Fruit fly (Drosophila melanogaster): Measurements from ENCODE around the gene Task6.

Gene Task6

dm6 chr3R:13699350-13699749, 25.0 kb upstream of the Task6 start:
- TF ChIP-seq Dfd (GFP tag; optimal IDR thresholded peaks at IDR 0.05) (no peak), CG4730 (GFP tag; IDR thresholded peaks at IDR 0.05) (no peak), CG10654 (GFP tag; optimal IDR thresholded peaks at IDR 0.05) (no peak), CG14860 (GFP tag; IDR thresholded peaks at IDR 0.05; ENCODE audit: partially characterized antibody) (no peak), CoRest (tag; optimal IDR thresholded peaks at IDR 0.05) (no peak), CG2120 (GFP tag; optimal IDR thresholded peaks at IDR 0.05) (no peak), gfzf (GFP tag; optimal IDR thresholded peaks at IDR 0.05) (peak; percentile 30), bigmax (GFP tag; optimal IDR thresholded peaks at IDR 0.05) (no peak), bbx (GFP tag; IDR thresholded peaks at IDR 0.05; ENCODE audit: partially characterized antibody) (no peak), yki (optimal IDR thresholded peaks at IDR 0.05) (no peak), stwl (tag; optimal IDR thresholded peaks at IDR 0.05) (peak; percentile 37), CG8388 (GFP tag; optimal IDR thresholded peaks at IDR 0.05) (peak; percentile 96), pzg (GFP tag; optimal IDR thresholded peaks at IDR 0.05) (peak; percentile 34), CG10267 (tag; optimal IDR thresholded peaks at IDR 0.05) (peak; percentile 93), Spps (tag; optimal IDR thresholded peaks at IDR 0.05) (no peak), Med (GFP tag) (peak; percentile 72), sug (tag; optimal IDR thresholded peaks at IDR 0.05) (no peak), CG7786 (GFP tag; optimal IDR thresholded peaks at IDR 0.05) (no peak), br (optimal IDR thresholded peaks at IDR 0.05) (no peak), Bgb (GFP tag; IDR thresholded peaks at IDR 0.05; ENCODE audit: partially characterized antibody) (no peak), CG17802 (tag; optimal IDR thresholded peaks at IDR 0.05) (no peak), CG16863 (GFP tag; optimal IDR thresholded peaks at IDR 0.05) (no peak), sens (GFP tag) (peak; percentile 3), sob (GFP tag; IDR thresholded peaks at IDR 0.05) (no peak), phol (tag; optimal IDR thresholded peaks at IDR 0.05) (no peak), CG2712 (tag; optimal IDR thresholded peaks at IDR 0.05) (no peak), Camta (GFP tag; optimal IDR thresholded peaks at IDR 0.05) (no peak), CG2116 (GFP tag; optimal IDR thresholded peaks at IDR 0.05) (peak; percentile 80), da (GFP tag; optimal IDR thresholded peaks at IDR 0.05) (no peak), unc-4 (GFP tag; IDR thresholded peaks at IDR 0.05; ENCODE audit: partially characterized antibody) (no peak), nom (GFP tag; optimal IDR thresholded peaks at IDR 0.05) (no peak), HmgD (GFP tag; optimal IDR thresholded peaks at IDR 0.05) (no peak), abd-A (tag; optimal IDR thresholded peaks at IDR 0.05) (no peak), CG6791 (GFP tag; IDR thresholded peaks at IDR 0.05; ENCODE audit: partially characterized antibody) (no peak), hb (GFP tag; IDR thresholded peaks at IDR 0.05; ENCODE audit: partially characterized antibody) (no peak), hbn (GFP tag; IDR thresholded peaks at IDR 0.05; ENCODE audit: partially characterized antibody) (0 out of 2 replicates have a peak, but pooled peaks have one; percentile 28), CG5180 (GFP tag; optimal IDR thresholded peaks at IDR 0.05) (no peak), CG8089 (GFP tag; optimal IDR thresholded peaks at IDR 0.05) (no peak), maf-S (GFP tag; optimal IDR thresholded peaks at IDR 0.05) (no peak), pb (GFP tag; optimal IDR thresholded peaks at IDR 0.05) (no peak), C15 (GFP tag; IDR thresholded peaks at IDR 0.05) (no peak), cas (GFP tag; IDR thresholded peaks at IDR 0.05) (no peak), aop (GFP tag; IDR thresholded peaks at IDR 0.05) (no peak), CG6683 (GFP tag; optimal IDR thresholded peaks at IDR 0.05) (no peak), Dll (GFP tag; IDR thresholded peaks at IDR 0.05; ENCODE audit: partially characterized antibody) (0 out of 4 replicates have a peak, but pooled peaks have one; percentile 46), Hand (GFP tag; optimal IDR thresholded peaks at IDR 0.05) (no peak), CG3281 (GFP tag; optimal IDR thresholded peaks at IDR 0.05) (no peak), Oli (tag; optimal IDR thresholded peaks at IDR 0.05) (no peak), CG18619 (GFP tag; optimal IDR thresholded peaks at IDR 0.05) (no peak), E2f2 (GFP tag; IDR thresholded peaks at IDR 0.05) (peak; percentile 48), CG10462 (GFP tag; optimal IDR thresholded peaks at IDR 0.05) (peak; percentile 83)
